Worm (Caenorhabditis elegans): ENCODE measurements around the gene grl-17.

- TF ChIP-seq pha-2 (tag; optimal IDR thresholded peaks at IDR 0.05) (no peak), tbx-7 (tag; optimal IDR thresholded peaks at IDR 0.05) (no peak), ceh-31 (tag; optimal IDR thresholded peaks at IDR 0.05) (no peak), Y22D7AL.16 (tag; optimal IDR thresholded peaks at IDR 0.05) (no peak), pax-1 (tag; optimal IDR thresholded peaks at IDR 0.05) (no peak), ahr-1 (tag; optimal IDR thresholded peaks at IDR 0.05) (no peak), tbx-2 (tag; optimal IDR thresholded peaks at IDR 0.05) (no peak), lim-6 (tag; optimal IDR thresholded peaks at IDR 0.05) (no peak)
Measured at ce11 chrV:13591504-13592174, 27.9 kb upstream of the grl-17 start, which contains the start of gene tbcb-1.

All from whole organism, late embryonic.